Worm (Caenorhabditis elegans): ENCODE results near the gene Y69E1A.3.

- TF ChIP-seq fkh-10 (GFP tag; optimal IDR thresholded peaks at IDR 0.05) (no peak), unc-62 (GFP tag; optimal IDR thresholded peaks at IDR 0.05) (no peak), ceh-82 (tag; optimal IDR thresholded peaks at IDR 0.05) (no peak), unc-86 (tag; optimal IDR thresholded peaks at IDR 0.05) (no peak), ztf-11 (tag; optimal IDR thresholded peaks at IDR 0.05) (no peak), hpl-2 (GFP tag; optimal IDR thresholded peaks at IDR 0.05) (no peak), ceh-8 (GFP tag; optimal IDR thresholded peaks at IDR 0.05) (no peak), unc-30 (tag; optimal IDR thresholded peaks at IDR 0.05) (no peak), fos-1 (tag; optimal IDR thresholded peaks at IDR 0.05) (no peak)
These were observed at the start of gene Y69E1A.3 for ce11 chrIV:10951997-10952396.
